Fruit fly (Drosophila melanogaster): Measurements from ENCODE around the gene Fit1.

Gene Fit1

DNA sequence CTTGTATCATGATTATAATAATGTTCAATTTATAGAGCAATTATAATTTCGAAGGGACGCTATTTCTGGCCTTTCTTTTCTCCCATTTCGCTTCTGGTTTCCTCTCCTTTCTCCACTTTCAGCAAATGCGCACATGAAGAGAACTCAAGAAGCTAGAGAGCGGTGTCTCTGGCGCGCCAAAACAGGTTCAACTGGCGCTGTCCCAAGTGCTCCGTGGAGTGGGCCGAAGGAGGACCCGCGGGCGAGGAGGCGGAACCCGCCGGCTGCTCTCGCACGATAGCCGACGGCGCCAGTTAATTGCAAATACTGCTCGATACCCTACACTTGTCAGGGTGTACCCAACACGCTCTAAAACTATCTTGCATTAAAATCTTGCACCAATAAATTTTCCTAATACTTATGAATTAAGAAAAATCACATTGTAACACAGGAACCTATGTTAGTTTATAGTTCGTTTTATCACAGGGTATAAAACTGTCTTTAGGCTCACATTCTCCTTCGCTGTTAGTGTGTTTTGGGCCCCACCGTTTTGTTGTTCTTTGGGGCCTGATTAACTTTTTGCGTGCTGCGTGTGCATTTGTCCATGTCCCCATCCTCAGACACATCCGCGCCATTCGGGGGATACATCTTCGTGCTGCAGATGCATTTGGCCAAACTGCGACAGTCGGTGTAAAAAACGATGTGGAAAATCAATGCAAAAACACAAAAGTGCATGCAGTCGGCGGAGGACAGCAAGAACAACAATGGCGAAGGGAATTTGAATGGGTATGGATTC, 33.0 kb upstream of the Fit1 start (continued):
- TF ChIP-seq jing (GFP tag; optimal IDR thresholded peaks at IDR 0.05) (peak; percentile 84), scrt (GFP tag; optimal IDR thresholded peaks at IDR 0.05) (peak; percentile 77), hth (optimal IDR thresholded peaks at IDR 0.05) (no peak), tna (GFP tag; IDR thresholded peaks at IDR 0.05; ENCODE audit: partially characterized antibody) (no peak), CG16813 (GFP tag; IDR thresholded peaks at IDR 0.05; ENCODE audit: partially characterized antibody) (no peak), CG11723 (GFP tag; optimal IDR thresholded peaks at IDR 0.05) (peak; percentile 49), slou (GFP tag; optimal IDR thresholded peaks at IDR 0.05) (peak; percentile 83), sima (GFP tag; optimal IDR thresholded peaks at IDR 0.05) (peak; percentile 39), sob (GFP tag; IDR thresholded peaks at IDR 0.05) (peak; percentile 93), CG10209 (GFP tag; optimal IDR thresholded peaks at IDR 0.05) (peak; percentile 84), pnt (GFP tag; optimal IDR thresholded peaks at IDR 0.05) (peak; percentile 84), CTCF (GFP tag; optimal IDR thresholded peaks at IDR 0.05) (no peak), NfI (GFP tag; optimal IDR thresholded peaks at IDR 0.05) (peak; percentile 94), CG43689 (GFP tag; IDR thresholded peaks at IDR 0.05) (peak; percentile 86), CG31441 (GFP tag; IDR thresholded peaks at IDR 0.05) (peak; percentile 80), pb (GFP tag; optimal IDR thresholded peaks at IDR 0.05) (peak; percentile 88), CG7556 (GFP tag; optimal IDR thresholded peaks at IDR 0.05) (peak; percentile 87), Rfx (GFP tag; IDR thresholded peaks at IDR 0.05) (peak; percentile 96), peb (GFP tag; IDR thresholded peaks at IDR 0.05) (peak; percentile 87), CG17385 (GFP tag; optimal IDR thresholded peaks at IDR 0.05) (peak; percentile 82), Dad (GFP tag; optimal IDR thresholded peaks at IDR 0.05) (peak; percentile 76), Asciz (GFP tag; optimal IDR thresholded peaks at IDR 0.05) (peak; percentile 67), fd96Cb (tag; optimal IDR thresholded peaks at IDR 0.05) (peak; percentile 82), MBD-R2 (GFP tag; IDR thresholded peaks at IDR 0.05) (peak; percentile 73), CG13624 (GFP tag; optimal IDR thresholded peaks at IDR 0.05) (peak; percentile 94), Taf1 (GFP tag; IDR thresholded peaks at IDR 0.05) (peak; percentile 85), Deaf1 (tag; optimal IDR thresholded peaks at IDR 0.05) (peak; percentile 49), Chrac-16 (GFP tag; optimal IDR thresholded peaks at IDR 0.05) (peak; percentile 83), gfzf (GFP tag; optimal IDR thresholded peaks at IDR 0.05) (no peak), grn (GFP tag; optimal IDR thresholded peaks at IDR 0.05) (no peak), zf30C (GFP tag; optimal IDR thresholded peaks at IDR 0.05) (no peak), twi (tag; optimal IDR thresholded peaks at IDR 0.05) (peak; percentile 33), CG17359 (tag; optimal IDR thresholded peaks at IDR 0.05) (peak; percentile 92), Nf-YB (GFP tag; optimal IDR thresholded peaks at IDR 0.05) (peak; percentile 59), CG5245 (GFP tag; optimal IDR thresholded peaks at IDR 0.05) (peak; percentile 71), CG10431 (GFP tag; optimal IDR thresholded peaks at IDR 0.05) (peak; percentile 22), ttk (GFP tag; IDR thresholded peaks at IDR 0.05) (peak; percentile 91), knrl (GFP tag; IDR thresholded peaks at IDR 0.05; ENCODE audit: partially characterized antibody) (no peak), CG6813 (GFP tag; optimal IDR thresholded peaks at IDR 0.05) (peak; percentile 70), HmgD (GFP tag; optimal IDR thresholded peaks at IDR 0.05) (peak; percentile 81), CkIIα-i1 (GFP tag; IDR thresholded peaks at IDR 0.05) (no peak; the same call in 1 of the 2 replicates), Ada2b (GFP tag; IDR thresholded peaks at IDR 0.05) (peak; percentile 95), salm (tag; optimal IDR thresholded peaks at IDR 0.05) (peak; percentile 72), ftz-f1 (GFP tag; optimal IDR thresholded peaks at IDR 0.05) (no peak), CG10462 (GFP tag; optimal IDR thresholded peaks at IDR 0.05) (peak; percentile 36), Hey (tag; optimal IDR thresholded peaks at IDR 0.05) (peak; percentile 6), dan (GFP tag; IDR thresholded peaks at IDR 0.05) (no peak), toy (GFP tag; IDR thresholded peaks at IDR 0.05) (peak; percentile 82), Scr (GFP tag; IDR thresholded peaks at IDR 0.05; ENCODE audit: partially characterized antibody) (no peak), CG12299 (tag; optimal IDR thresholded peaks at IDR 0.05) (peak; percentile 60)
